Fruit fly (Drosophila melanogaster) whole organism, wandering third instar larva: Measurements from ENCODE around the gene Corp.

ENCODE experiments used
- Abd-B ChIP-seq: fragments of >200 bp; optimal IDR thresholded peaks from 2 replicates; lab custom pipeline; 2017; ENCODE audit warnings: missing biosample characterization, missing genetic modification characterization
- Dif ChIP-seq: fragments of 200-275, 200-300 bp; sonication (Bioruptor generic); optimal IDR thresholded peaks from 2 replicates; lab custom pipeline; 2018; ENCODE audit warnings: missing biosample characterization, missing genetic modification characterization; ENCODE audit not compliant: partially characterized antibody
- HLH106 ChIP-seq: fragments of 200-800 bp; optimal IDR thresholded peaks from 3 replicates; lab custom pipeline; 2019; ENCODE audit warnings: missing biosample characterization, mild to moderate bottlenecking, missing genetic modification characterization, moderate library complexity
- Hr78 ChIP-seq: fragments of >200 bp; optimal IDR thresholded peaks from 2 replicates; lab custom pipeline; 2017; ENCODE audit warnings: missing biosample characterization, missing genetic modification characterization
- br ChIP-seq: fragments of 200-800 bp; sonication (Bioruptor generic); optimal IDR thresholded peaks from 2 replicates; lab custom pipeline; 2016; ENCODE audit warnings: missing biosample characterization, missing genetic modification characterization
- dmrt93B ChIP-seq: fragments of 200-800 bp; sonication (Bioruptor generic); optimal IDR thresholded peaks from 2 replicates; lab custom pipeline; 2018; ENCODE audit warnings: missing biosample characterization, mild to moderate bottlenecking, missing genetic modification characterization
- dsf ChIP-seq: sonication (Bioruptor generic); optimal IDR thresholded peaks from 2 replicates; lab custom pipeline; 2016; ENCODE audit warnings: missing biosample characterization, missing genetic modification characterization, borderline replicate concordance
- pan ChIP-seq: fragments of >200 bp; optimal IDR thresholded peaks from 2 replicates; lab custom pipeline; 2017
- sage ChIP-seq: fragments of 200-800 bp; sonication (Bioruptor generic); optimal IDR thresholded peaks from 2 replicates; lab custom pipeline; 2016; ENCODE audit warnings: missing biosample characterization, mild to moderate bottlenecking, missing genetic modification characterization
- sv ChIP-seq: fragments of 200-800 bp; sonication (Bioruptor generic); optimal IDR thresholded peaks from 3 replicates; lab custom pipeline; 2016; ENCODE audit warnings: missing biosample characterization, missing genetic modification characterization
- usp ChIP-seq: fragments of >200 bp; optimal IDR thresholded peaks from 2 replicates; lab custom pipeline; 2017; ENCODE audit warnings: missing biosample characterization, missing genetic modification characterization

- TF ChIP-seq HLH106 (tag; lab: Kevin White, UChicago) (no peak), Dif (GFP tag; lab: Kevin White, UChicago) (no peak), sv (GFP tag; lab: Kevin White, UChicago) (no peak), dmrt93B (GFP tag; lab: Kevin White, UChicago) (no peak), Abd-B (GFP tag; lab: Kevin White, UChicago) (no peak), usp (GFP tag; lab: Kevin White, UChicago) (no peak), sage (GFP tag; lab: Kevin White, UChicago) (no peak), Hr78 (GFP tag; lab: Kevin White, UChicago) (no peak), br (GFP tag; lab: Kevin White, UChicago) (no peak), dsf (GFP tag; lab: Kevin White, UChicago) (no peak), pan (lab: Kevin White, UChicago) (no peak)
Observed at dm6 chrX:8243251-8243650, 28.0 kb downstream of the Corp start.
